Fruit fly (Drosophila melanogaster): ENCODE data around the gene CG3919.

- TF ChIP-seq pan (optimal IDR thresholded peaks at IDR 0.05) (no peak), Dll (optimal IDR thresholded peaks at IDR 0.05) (no peak)
Observed at dm6 chr3L:14455968-14456678, 45.7 kb downstream of the CG3919 start.
